Worm (Caenorhabditis elegans) whole organism, L1 larva: ENCODE results near the gene H12D21.9.

Experiments
- dpl-1 ChIP-seq, 3 experiments: fragments of 150-350 bp in 2 of 3; sonication (generic microtip) in 1 of 3; optimal IDR thresholded peaks; 2 replicates each; lab custom pipeline; 2014 to 2017; ENCODE audit warnings: missing biosample characterization in 3 of 3, missing genetic modification characterization in 3 of 3, missing genetic modification reagents in 3 of 3
- fkh-10 ChIP-seq: sonication (generic microtip); optimal IDR thresholded peaks from 2 replicates; lab custom pipeline; 2017; ENCODE audit warnings: missing biosample characterization, missing genetic modification reagents, missing genetic modification characterization
- grh-1 ChIP-seq: fragments of 200-800 bp; sonication (Bioruptor generic); IDR thresholded peaks from 2 replicates; pipeline ENCODE4 v1.3.6; 2022; ENCODE audit warnings: missing genetic modification reagents, missing genetic modification characterization, missing compliant biosample characterization
- tlp-1 ChIP-seq: fragments of 150-350 bp; optimal IDR thresholded peaks from 2 replicates; lab custom pipeline; 2014; ENCODE audit warnings: missing biosample characterization, missing genetic modification characterization

DNA sequence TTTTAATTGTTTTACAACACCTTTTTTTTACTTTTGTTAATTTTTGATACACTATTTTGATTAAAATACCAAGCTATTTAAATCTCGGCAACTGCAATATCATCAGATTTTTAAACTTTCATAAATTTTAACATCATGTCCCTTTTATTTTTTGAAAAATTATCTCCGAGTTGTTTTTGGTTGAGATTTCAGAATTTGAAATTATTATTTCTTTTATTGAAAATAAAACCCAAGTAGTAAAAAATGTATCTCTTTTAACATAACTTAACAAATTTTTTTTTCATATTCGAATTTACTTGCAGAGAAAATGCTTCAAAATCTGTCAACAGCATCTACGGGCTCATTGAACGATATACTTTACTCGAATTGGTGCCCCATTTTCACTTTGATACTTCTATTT, 6.3 kb upstream of the H12D21.9 start, which contains the start of gene H12D21.11:
- TF ChIP-seq tlp-1 (tag; lab: Kevin White, UChicago), result no peak
- TF ChIP-seq fkh-10, result no peak
- no peak for TF ChIP-seq grh-1
- no peak for TF ChIP-seq dpl-1 (GFP tag; optimal IDR thresholded peaks at IDR 0.05; lab: Kevin White, UChicago)
